Worm (Caenorhabditis elegans) whole organism, L4 larva: ENCODE measurements around the gene ckr-2.

Source experiments
- D1046.2 ChIP-seq: fragments of 200-800 bp; sonication (Bioruptor generic); IDR thresholded peaks from 2 replicates; pipeline ENCODE4 v1.3.6; 2022; ENCODE audit warnings: missing genetic modification characterization, missing compliant biosample characterization
- T26A8.4 ChIP-seq: fragments of 200-800 bp; sonication (Bioruptor generic); IDR thresholded peaks from 2 replicates; pipeline ENCODE4 v1.3.6; 2022; ENCODE audit warnings: missing genetic modification characterization, missing compliant biosample characterization
- ceh-44 ChIP-seq: fragments of 200-800 bp; sonication (Bioruptor generic); IDR thresholded peaks from 2 replicates; pipeline ENCODE4 v1.3.6; 2022; ENCODE audit warnings: missing genetic modification reagents, missing genetic modification characterization, missing compliant biosample characterization

ce11 chrIII:2001210-2001609 is 20.2 kb downstream of the ckr-2 start:
- no peak for TF ChIP-seq D1046.2 (GFP tag; lab: Robert Waterston, UW)
- TF ChIP-seq ceh-44 (GFP tag; lab: Robert Waterston, UW), result no peak
- no peak for TF ChIP-seq T26A8.4 (GFP tag; lab: Robert Waterston, UW)
